Fruit fly (Drosophila melanogaster) whole organism, prepupa: ENCODE data around the gene CG14561.

Experiments
- Blimp-1 ChIP-seq: fragments of 200-800 bp; sonication (Bioruptor generic); optimal IDR thresholded peaks from 3 replicates; lab custom pipeline; 2017; ENCODE audit warnings: missing biosample characterization, missing genetic modification characterization, mild to moderate bottlenecking, moderate library complexity, missing genetic modification reagents
- CG10631 ChIP-seq: fragments of 200-800 bp; sonication (Bioruptor generic); optimal IDR thresholded peaks from 2 replicates; lab custom pipeline; 2016; ENCODE audit warnings: missing biosample characterization, missing genetic modification characterization
- CG10669 ChIP-seq: fragments of 200-800 bp; sonication (Bioruptor generic); optimal IDR thresholded peaks from 3 replicates; lab custom pipeline; 2018; ENCODE audit warnings: missing biosample characterization, mild to moderate bottlenecking, missing genetic modification characterization, moderate library complexity
- CG11294 ChIP-seq: fragments of 200-800 bp; sonication (Bioruptor generic); IDR thresholded peaks from 2 replicates; pipeline ENCODE4 v1.3.6; 2022; ENCODE audit warnings: missing biosample characterization, missing genetic modification characterization
- CG11902 ChIP-seq: fragments of 200-800 bp; sonication (Bioruptor generic); optimal IDR thresholded peaks from 3 replicates; lab custom pipeline; 2016; ENCODE audit warnings: missing biosample characterization, missing genetic modification characterization
- CG15336 ChIP-seq: fragments of 200-800 bp; sonication (Bioruptor generic); IDR thresholded peaks from 2 replicates; pipeline ENCODE4 v1.3.6; 2022; ENCODE audit warnings: missing biosample characterization, missing genetic modification characterization
- CG1621 ChIP-seq: fragments of 200-800 bp; sonication (Bioruptor generic); optimal IDR thresholded peaks from 3 replicates; lab custom pipeline; 2018; ENCODE audit warnings: missing biosample characterization, mild to moderate bottlenecking, missing genetic modification characterization
- CG16779 ChIP-seq: fragments of 200-800 bp; sonication (Bioruptor generic); optimal IDR thresholded peaks from 3 replicates; lab custom pipeline; 2017; ENCODE audit warnings: missing biosample characterization, mild to moderate bottlenecking, missing genetic modification characterization
- CG3032 ChIP-seq: fragments of 200-800 bp; optimal IDR thresholded peaks from 2 replicates; lab custom pipeline; 2019; ENCODE audit warnings: missing biosample characterization, mild to moderate bottlenecking, missing genetic modification characterization, moderate library complexity
- CG31627 ChIP-seq: fragments of 200-800 bp; sonication (Bioruptor generic); optimal IDR thresholded peaks from 3 replicates; lab custom pipeline; 2016; ENCODE audit warnings: missing biosample characterization, missing genetic modification characterization
- CG32006 ChIP-seq: fragments of 200-800 bp; sonication (Bioruptor generic); optimal IDR thresholded peaks from 3 replicates; lab custom pipeline; 2017; ENCODE audit warnings: missing biosample characterization, mild to moderate bottlenecking, missing genetic modification characterization
- CG34406 ChIP-seq: fragments of 200-800 bp; sonication (Bioruptor generic); optimal IDR thresholded peaks from 3 replicates; lab custom pipeline; 2016; ENCODE audit warnings: missing biosample characterization, missing genetic modification characterization
- CG3919 ChIP-seq: fragments of 200-800 bp; sonication (Bioruptor generic); optimal IDR thresholded peaks from 3 replicates; lab custom pipeline; 2016; ENCODE audit warnings: missing biosample characterization, missing genetic modification characterization
- CG6163 ChIP-seq: fragments of 200-800 bp; sonication (Bioruptor generic); IDR thresholded peaks from 3 replicates; pipeline ENCODE4 v1.3.6; 2022; ENCODE audit warnings: missing biosample characterization, missing genetic modification characterization
- CG6276 ChIP-seq: fragments of 200-800 bp; sonication (Bioruptor generic); optimal IDR thresholded peaks from 2 replicates; lab custom pipeline; 2017; ENCODE audit warnings: missing biosample characterization, mild to moderate bottlenecking, missing genetic modification characterization
- CG6792 ChIP-seq: fragments of 200-800 bp; sonication (Bioruptor generic); optimal IDR thresholded peaks from 3 replicates; lab custom pipeline; 2016; ENCODE audit warnings: missing biosample characterization, missing genetic modification characterization
- CG6854 ChIP-seq: fragments of 200-800 bp; sonication (Bioruptor generic); optimal IDR thresholded peaks from 2 replicates; lab custom pipeline; 2017; ENCODE audit warnings: missing biosample characterization, mild to moderate bottlenecking, missing genetic modification characterization
- CG8319 ChIP-seq: fragments of 200-800 bp; sonication (Bioruptor generic); optimal IDR thresholded peaks from 3 replicates; lab custom pipeline; 2016; ENCODE audit warnings: missing biosample characterization, missing genetic modification characterization
- CG8632 ChIP-seq: fragments of 200-800 bp; sonication (Bioruptor generic); optimal IDR thresholded peaks from 3 replicates; lab custom pipeline; 2016; ENCODE audit warnings: missing biosample characterization, missing genetic modification characterization
- CG9139 ChIP-seq: fragments of 200-800 bp; sonication (Bioruptor generic); optimal IDR thresholded peaks from 3 replicates; lab custom pipeline; 2017; ENCODE audit warnings: missing biosample characterization, mild to moderate bottlenecking, missing genetic modification characterization
- Eip78C ChIP-seq: fragments of 200-800 bp; sonication (Bioruptor generic); peaks from one replicate; lab custom pipeline; 2016; ENCODE audit warnings: missing biosample characterization, missing genetic modification characterization
- Eip93F ChIP-seq: fragments of 200-800 bp; sonication (Bioruptor generic); optimal IDR thresholded peaks from 2 replicates; lab custom pipeline; 2016; ENCODE audit warnings: missing biosample characterization, mild to moderate bottlenecking, missing genetic modification characterization
- Gug ChIP-seq: fragments of 200-800 bp; sonication (Bioruptor generic); IDR thresholded peaks from 2 replicates; pipeline ENCODE4 v1.3.6; 2022; ENCODE audit warnings: missing biosample characterization, missing genetic modification characterization
- Hr38 ChIP-seq: sonication (Bioruptor generic); optimal IDR thresholded peaks from 2 replicates; lab custom pipeline; 2016; ENCODE audit warnings: missing biosample characterization, missing genetic modification characterization
- Hr39 ChIP-seq: fragments of 200-800 bp; sonication (Bioruptor generic); optimal IDR thresholded peaks from 2 replicates; lab custom pipeline; 2016; ENCODE audit warnings: missing biosample characterization, missing genetic modification characterization
- Hr4 ChIP-seq: fragments of 200-800 bp; sonication (Bioruptor generic); optimal IDR thresholded peaks from 3 replicates; lab custom pipeline; 2016; ENCODE audit warnings: missing biosample characterization, missing genetic modification characterization
- Met ChIP-seq: fragments of 200-800 bp; sonication (Bioruptor generic); optimal IDR thresholded peaks from 3 replicates; lab custom pipeline; 2016; ENCODE audit warnings: missing biosample characterization, missing genetic modification characterization
- OdsH ChIP-seq: fragments of 200-800 bp; sonication (Bioruptor generic); optimal IDR thresholded peaks from 3 replicates; lab custom pipeline; 2016; ENCODE audit warnings: missing biosample characterization, missing genetic modification characterization
- Smox ChIP-seq: fragments of 200-800 bp; sonication (Bioruptor generic); optimal IDR thresholded peaks from 3 replicates; lab custom pipeline; 2016; ENCODE audit warnings: missing biosample characterization, missing genetic modification characterization
- Sox102F ChIP-seq: fragments of 200-800 bp; sonication (Bioruptor generic); optimal IDR thresholded peaks from 2 replicates; lab custom pipeline; 2016; ENCODE audit warnings: missing biosample characterization, mild to moderate bottlenecking, missing genetic modification characterization
- Sox15 ChIP-seq: fragments of 200-800 bp; sonication (Bioruptor generic); optimal IDR thresholded peaks from 3 replicates; lab custom pipeline; 2016; ENCODE audit warnings: missing biosample characterization, missing genetic modification characterization
- achi ChIP-seq: fragments of 200-800 bp; sonication (Bioruptor generic); optimal IDR thresholded peaks from 3 replicates; lab custom pipeline; 2016; ENCODE audit warnings: missing biosample characterization, missing genetic modification characterization
- acj6 ChIP-seq: fragments of 200-800 bp; sonication (Bioruptor generic); optimal IDR thresholded peaks from 3 replicates; lab custom pipeline; 2016; ENCODE audit warnings: missing biosample characterization, missing genetic modification characterization
- cyc ChIP-seq: fragments of 200-800 bp; sonication (Bioruptor generic); optimal IDR thresholded peaks from 3 replicates; lab custom pipeline; 2016; ENCODE audit warnings: missing biosample characterization, missing genetic modification characterization
- dac ChIP-seq: fragments of 200-800 bp; sonication (Bioruptor generic); optimal IDR thresholded peaks from 2 replicates; lab custom pipeline; 2017; ENCODE audit warnings: missing biosample characterization, mild to moderate bottlenecking, missing genetic modification characterization
- dsx ChIP-seq: fragments of 200-800 bp; optimal IDR thresholded peaks from 3 replicates; lab custom pipeline; 2019; ENCODE audit warnings: missing biosample characterization, mild to moderate bottlenecking, missing genetic modification characterization, moderate library complexity; ENCODE audit not compliant: poor library complexity, severe bottlenecking
- eg ChIP-seq: fragments of 200-800 bp; sonication (Bioruptor generic); IDR thresholded peaks from 3 replicates; pipeline ENCODE4 v1.3.6; 2022; ENCODE audit warnings: missing biosample characterization, missing genetic modification characterization
- esn ChIP-seq: fragments of 200-800 bp; sonication (Bioruptor generic); optimal IDR thresholded peaks from 2 replicates; lab custom pipeline; 2016; ENCODE audit warnings: missing biosample characterization, mild to moderate bottlenecking, missing genetic modification characterization, moderate library complexity
- fd59A ChIP-seq: fragments of 200-800 bp; sonication (Bioruptor generic); optimal IDR thresholded peaks from 2 replicates; lab custom pipeline; 2017; ENCODE audit warnings: missing biosample characterization, mild to moderate bottlenecking, missing genetic modification characterization, missing genetic modification reagents
- fd85E ChIP-seq: fragments of 200-800 bp; sonication (Bioruptor generic); optimal IDR thresholded peaks from 3 replicates; lab custom pipeline; 2016; ENCODE audit warnings: missing biosample characterization, missing genetic modification characterization
- fkh ChIP-seq: fragments of 200-800 bp; sonication (Bioruptor generic); optimal IDR thresholded peaks from 3 replicates; lab custom pipeline; 2017; ENCODE audit warnings: missing biosample characterization, mild to moderate bottlenecking, missing genetic modification characterization, moderate library complexity
- lz ChIP-seq: fragments of 200-800 bp; sonication (Bioruptor generic); optimal IDR thresholded peaks from 3 replicates; lab custom pipeline; 2016; ENCODE audit warnings: missing biosample characterization, missing genetic modification characterization
- pdm3 ChIP-seq: fragments of 200-800 bp; sonication (Bioruptor generic); optimal IDR thresholded peaks from 3 replicates; lab custom pipeline; 2016; ENCODE audit warnings: missing biosample characterization, missing genetic modification characterization
- salr ChIP-seq, 2 experiments: fragments of 200-800 bp; sonication (Bioruptor generic); optimal IDR thresholded peaks; 3 replicates each; lab custom pipeline; 2016 to 2018; ENCODE audit warnings: missing biosample characterization in 2 of 2, missing genetic modification characterization in 2 of 2, mild to moderate bottlenecking in 1 of 2
- spab ChIP-seq: fragments of 200-800 bp; sonication (Bioruptor generic); optimal IDR thresholded peaks from 2 replicates; lab custom pipeline; 2017; ENCODE audit warnings: missing biosample characterization, mild to moderate bottlenecking, missing genetic modification characterization, missing genetic modification reagents
- ss ChIP-seq, 2 experiments: fragments of 200-800 bp; sonication (Bioruptor generic); optimal IDR thresholded peaks; 2 replicates in 1 of 2; 3 replicates in 1 of 2; lab custom pipeline; 2017 to 2018; ENCODE audit warnings: mild to moderate bottlenecking in 2 of 2, missing biosample characterization in 2 of 2, missing genetic modification characterization in 2 of 2, moderate library complexity in 1 of 2
- svp ChIP-seq: fragments of 200-800 bp; sonication (Bioruptor generic); peaks from one replicate; lab custom pipeline; 2016; ENCODE audit warnings: missing biosample characterization, missing genetic modification characterization
- topi ChIP-seq: fragments of 200-800 bp; sonication (Bioruptor generic); optimal IDR thresholded peaks from 3 replicates; lab custom pipeline; 2016; ENCODE audit warnings: missing biosample characterization, missing genetic modification characterization
- vri ChIP-seq: fragments of 200-800 bp; sonication (Bioruptor generic); optimal IDR thresholded peaks from 3 replicates; lab custom pipeline; 2016; ENCODE audit warnings: missing biosample characterization, mild to moderate bottlenecking, missing genetic modification characterization

The CG14561 gene

DNA sequence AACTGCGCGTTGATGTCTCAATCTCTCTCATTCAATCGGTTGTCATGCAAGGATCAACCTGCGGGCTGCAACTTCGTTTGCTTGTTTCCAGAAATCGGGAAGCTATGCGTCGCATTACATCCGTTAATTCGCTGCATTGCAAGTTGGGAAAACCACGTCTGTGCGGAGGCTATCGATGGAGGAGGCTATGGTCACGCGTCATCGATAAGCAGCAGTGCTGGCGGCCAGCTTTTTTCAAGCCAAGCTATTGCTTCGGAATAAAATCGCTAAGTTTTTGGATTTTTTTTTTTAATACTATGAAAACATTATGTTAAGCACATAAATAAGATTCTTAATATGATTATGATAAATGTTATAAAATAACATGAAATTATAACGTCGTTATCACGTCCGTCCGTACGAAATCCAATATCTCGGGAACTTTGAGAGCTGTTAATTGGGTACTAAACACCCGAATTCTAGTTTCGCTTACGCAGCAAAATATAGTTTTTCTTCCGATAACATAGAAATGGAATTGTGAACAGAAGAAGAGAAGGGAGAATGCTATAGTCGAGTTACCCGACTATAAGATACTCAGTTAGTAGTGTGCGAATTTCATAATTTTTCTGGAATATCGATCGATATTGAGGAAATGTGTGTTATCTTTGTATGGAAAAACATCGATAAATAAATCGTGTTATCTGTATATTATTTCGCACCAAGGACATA, 6.1 kb downstream of the CG14561 start, which contains the start of gene CG7139 (continued):
- TF ChIP-seq topi: no peak
- no peak for TF ChIP-seq vri (GFP tag; lab: Kevin White, UChicago)
- peak; percentile 3 for TF ChIP-seq cyc (GFP tag; lab: Kevin White, UChicago)
- peak; percentile 2 for TF ChIP-seq CG8319 (GFP tag; lab: Kevin White, UChicago)

DNA sequence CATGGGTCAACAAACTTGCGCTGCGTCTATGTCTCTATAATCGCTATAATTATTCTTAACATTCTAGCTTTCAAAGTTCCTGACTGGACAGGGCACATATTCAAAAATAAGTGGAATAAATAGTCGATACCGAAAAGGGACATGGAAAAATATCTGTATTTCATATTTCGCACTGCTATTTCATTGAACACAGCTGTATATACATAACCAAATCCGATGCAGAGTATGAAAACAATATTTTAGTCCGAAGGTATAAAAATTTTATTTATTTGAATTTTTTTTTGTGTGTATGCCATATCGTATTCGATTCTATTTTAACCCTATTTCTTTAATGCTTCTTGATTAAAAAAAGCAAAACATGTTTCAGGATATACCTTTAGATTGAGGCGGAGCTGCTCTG, 7.1 kb downstream of the CG14561 start:
- TF ChIP-seq fd59A (GFP tag; lab: Kevin White, UChicago) (no peak), CG8319 (GFP tag; lab: Kevin White, UChicago) (peak; percentile 7), CG6276 (GFP tag; lab: Kevin White, UChicago) (no peak), CG3919 (GFP tag; lab: Kevin White, UChicago) (no peak), CG16779 (tag; lab: Kevin White, UChicago) (no peak), achi (GFP tag; lab: Kevin White, UChicago) (peak; percentile 17), OdsH (GFP tag; lab: Kevin White, UChicago) (no peak), CG15336 (no peak), Sox15 (GFP tag; lab: Kevin White, UChicago) (no peak), CG32006 (GFP tag; lab: Kevin White, UChicago) (peak; percentile 32), CG3032 (tag; lab: Kevin White, UChicago) (no peak), Blimp-1 (GFP tag; lab: Kevin White, UChicago) (no peak), CG10669 (no peak), CG6792 (GFP tag; lab: Kevin White, UChicago) (no peak), CG9139 (GFP tag; lab: Kevin White, UChicago) (no peak), lz (no peak), acj6 (GFP tag; lab: Kevin White, UChicago) (no peak), dac (no peak), CG31627 (GFP tag; lab: Kevin White, UChicago) (peak; percentile 35), spab (GFP tag; lab: Kevin White, UChicago) (no peak), svp (GFP tag; lab: Kevin White, UChicago) (peak; percentile 49), Hr39 (GFP tag; lab: Kevin White, UChicago) (peak; percentile 36), Hr38 (GFP tag; lab: Kevin White, UChicago) (no peak), CG8632 (no peak), CG11902 (GFP tag; lab: Kevin White, UChicago) (no peak), dsx (GFP tag; lab: Kevin White, UChicago) (no peak), CG34406 (no peak), CG6163 (no peak), Met (GFP tag; lab: Kevin White, UChicago) (peak; percentile 35), pdm3 (GFP tag; lab: Kevin White, UChicago) (peak; percentile 3), CG11294 (GFP tag; lab: Robert Waterston, UW) (no peak), Gug (GFP tag; lab: Robert Waterston, UW) (no peak), Sox102F (no peak), salr (GFP tag; optimal IDR thresholded peaks at IDR 0.05; lab: Kevin White, UChicago) (no peak), fd85E (GFP tag; lab: Kevin White, UChicago) (no peak), eg (no peak), cyc (GFP tag; lab: Kevin White, UChicago) (peak; percentile 13), Hr4 (GFP tag; lab: Kevin White, UChicago) (peak; percentile 34), fkh (GFP tag; lab: Kevin White, UChicago) (no peak), topi (no peak), Eip78C (peak; percentile 74), ss (GFP tag; optimal IDR thresholded peaks at IDR 0.05; lab: Kevin White, UChicago) (no peak), Eip93F (GFP tag; lab: Kevin White, UChicago) (no peak), esn (GFP tag; lab: Kevin White, UChicago) (no peak), CG10631 (GFP tag; lab: Kevin White, UChicago) (no peak), Smox (GFP tag; lab: Kevin White, UChicago) (peak; percentile 1), CG1621 (tag; lab: Kevin White, UChicago) (no peak), CG6854 (GFP tag; lab: Kevin White, UChicago) (no peak)
